Fruit fly (Drosophila melanogaster) whole organism, embryonic: ENCODE measurements around the gene CAHbeta.

ENCODE experiments used
- Antp ChIP-seq: fragments of 200-800 bp; sonication (Bioruptor generic); optimal IDR thresholded peaks from 3 replicates; lab custom pipeline; 2016; ENCODE audit warnings: missing biosample characterization, missing genetic modification characterization
- Atf-2 ChIP-seq: fragments of 200-800 bp; sonication (Bioruptor generic); optimal IDR thresholded peaks from 2 replicates; lab custom pipeline; 2016; ENCODE audit warnings: missing biosample characterization, missing genetic modification characterization
- Bgb ChIP-seq: fragments of 200-800 bp; sonication (Bioruptor generic); IDR thresholded peaks from 2 replicates; pipeline ENCODE4 v1.3.6; 2022; ENCODE audit warnings: missing biosample characterization, missing genetic modification characterization; ENCODE audit not compliant: partially characterized antibody
- CG1024 ChIP-seq: fragments of 200-800 bp; sonication (Bioruptor generic); IDR thresholded peaks from 2 replicates; pipeline ENCODE4 v1.3.6; 2022; ENCODE audit warnings: missing biosample characterization, missing genetic modification characterization
- CG10959 ChIP-seq: fragments of 200-800 bp; sonication (Bioruptor generic); IDR thresholded peaks from 2 replicates; pipeline ENCODE4 v1.3.6; 2022; ENCODE audit warnings: missing biosample characterization, missing genetic modification characterization
- CG11560 ChIP-seq: fragments of 200-800 bp; sonication (Bioruptor generic); IDR thresholded peaks from 3 replicates; pipeline ENCODE4 v1.3.6; 2022; ENCODE audit warnings: missing biosample characterization, missing genetic modification characterization
- CG12219 ChIP-seq: fragments of 200-800 bp; sonication (Bioruptor generic); optimal IDR thresholded peaks from 3 replicates; lab custom pipeline; 2018; ENCODE audit warnings: missing biosample characterization, mild to moderate bottlenecking, missing genetic modification characterization
- CG14710 ChIP-seq: fragments of 200-800 bp; sonication (Bioruptor generic); optimal IDR thresholded peaks from 3 replicates; lab custom pipeline; 2019; ENCODE audit warnings: missing biosample characterization, mild to moderate bottlenecking, missing genetic modification characterization, moderate library complexity
- CG16779 ChIP-seq: fragments of 200-800 bp; sonication (Bioruptor generic); IDR thresholded peaks from 2 replicates; pipeline ENCODE4 v1.3.6; 2022; ENCODE audit warnings: missing biosample characterization, missing genetic modification characterization
- CG16815 ChIP-seq: fragments of 200-800 bp; sonication (Bioruptor generic); optimal IDR thresholded peaks from 3 replicates; lab custom pipeline; 2017; ENCODE audit warnings: missing biosample characterization, mild to moderate bottlenecking, missing genetic modification characterization
- CG18764 ChIP-seq: fragments of 200-800 bp; sonication (Bioruptor generic); optimal IDR thresholded peaks from 3 replicates; lab custom pipeline; 2016; ENCODE audit warnings: missing biosample characterization, missing genetic modification characterization
- CG2120 ChIP-seq: fragments of 200-800 bp; sonication (Bioruptor generic); optimal IDR thresholded peaks from 3 replicates; lab custom pipeline; 2016; ENCODE audit warnings: missing biosample characterization, missing genetic modification characterization
- CG2129 ChIP-seq: fragments of 200-800 bp; sonication (Bioruptor generic); IDR thresholded peaks from 2 replicates; pipeline ENCODE4 v1.3.6; 2022; ENCODE audit warnings: missing biosample characterization, missing genetic modification characterization; ENCODE audit not compliant: partially characterized antibody
- CG2712 ChIP-seq: fragments of 200-800 bp; optimal IDR thresholded peaks from 3 replicates; lab custom pipeline; 2019; ENCODE audit warnings: missing biosample characterization, mild to moderate bottlenecking, missing genetic modification characterization, moderate library complexity
- CG30403 ChIP-seq: fragments of 200-800 bp; sonication (Bioruptor generic); optimal IDR thresholded peaks from 3 replicates; lab custom pipeline; 2016; ENCODE audit warnings: missing biosample characterization, missing genetic modification characterization
- CG34376 ChIP-seq: fragments of 200-800 bp; sonication (Bioruptor generic); optimal IDR thresholded peaks from 2 replicates; lab custom pipeline; 2018; ENCODE audit warnings: missing biosample characterization, mild to moderate bottlenecking, missing genetic modification characterization
- CG6254 ChIP-seq: fragments of 200-800 bp; sonication (Bioruptor generic); optimal IDR thresholded peaks from 3 replicates; lab custom pipeline; 2017; ENCODE audit warnings: mild to moderate bottlenecking, missing biosample characterization, missing genetic modification reagents, missing genetic modification characterization
- CG7987 ChIP-seq: fragments of 200-800 bp; sonication (Bioruptor generic); optimal IDR thresholded peaks from 2 replicates; lab custom pipeline; 2018; ENCODE audit warnings: missing biosample characterization, mild to moderate bottlenecking, missing genetic modification characterization, moderate library complexity
- CG8944 ChIP-seq: fragments of 200-800 bp; sonication (Bioruptor generic); optimal IDR thresholded peaks from 3 replicates; lab custom pipeline; 2016; ENCODE audit warnings: missing biosample characterization, missing genetic modification characterization
- Dek ChIP-seq: fragments of 200-800 bp; sonication (Bioruptor generic); optimal IDR thresholded peaks from 3 replicates; lab custom pipeline; 2019; ENCODE audit warnings: missing biosample characterization, mild to moderate bottlenecking, missing genetic modification characterization, moderate library complexity
- Fer1 ChIP-seq: fragments of 200-800 bp; sonication (Bioruptor generic); optimal IDR thresholded peaks from 2 replicates; lab custom pipeline; 2017; ENCODE audit warnings: missing biosample characterization, mild to moderate bottlenecking, missing genetic modification characterization
- HHEX ChIP-seq: fragments of 200-800 bp; sonication (Bioruptor generic); optimal IDR thresholded peaks from 3 replicates; lab custom pipeline; 2017; ENCODE audit warnings: missing biosample characterization, mild to moderate bottlenecking, missing genetic modification characterization, missing genetic modification reagents
- HmgD ChIP-seq: fragments of 200-800 bp; sonication (Bioruptor generic); optimal IDR thresholded peaks from 3 replicates; lab custom pipeline; 2016; ENCODE audit warnings: missing biosample characterization, missing genetic modification characterization
- Jarid2 ChIP-seq: fragments of 200-800 bp; sonication (Bioruptor generic); optimal IDR thresholded peaks from 3 replicates; lab custom pipeline; 2017; ENCODE audit warnings: mild to moderate bottlenecking, missing biosample characterization, missing genetic modification reagents, missing genetic modification characterization
- Myb ChIP-seq: fragments of 200-800 bp; sonication (Bioruptor generic); optimal IDR thresholded peaks from 2 replicates; lab custom pipeline; 2016; ENCODE audit warnings: missing biosample characterization, missing genetic modification characterization
- Poxn ChIP-seq: fragments of 200-800 bp; sonication (Bioruptor generic); IDR thresholded peaks from 2 replicates; pipeline ENCODE4 v1.3.6; 2022; ENCODE audit warnings: missing biosample characterization, missing genetic modification characterization
- Scr ChIP-seq: fragments of 200-800 bp; sonication (Bioruptor generic); IDR thresholded peaks from 2 replicates; pipeline ENCODE4 v1.3.6; 2022; ENCODE audit warnings: missing biosample characterization, missing genetic modification characterization; ENCODE audit not compliant: partially characterized antibody
- Stat92E ChIP-seq, 3 experiments: fragments of >200 bp in 2 of 3; fragments of 200-800 bp in 1 of 3; sonication (Bioruptor generic) in 1 of 3; optimal IDR thresholded peaks; 2 replicates each; lab custom pipeline; 2017 to 2019; ENCODE audit warnings: missing biosample characterization in 3 of 3, missing genetic modification characterization in 3 of 3, mild to moderate bottlenecking in 1 of 3, moderate library complexity in 1 of 3
- Tbp ChIP-seq: fragments of >200 bp; optimal IDR thresholded peaks from 2 replicates; lab custom pipeline; 2018; ENCODE audit warnings: missing biosample characterization, missing genetic modification characterization
- ac ChIP-seq: fragments of 200-800 bp; sonication (Bioruptor generic); optimal IDR thresholded peaks from 3 replicates; lab custom pipeline; 2017; ENCODE audit warnings: missing biosample characterization, mild to moderate bottlenecking, missing genetic modification characterization
- ase ChIP-seq: fragments of 200-800 bp; sonication (Bioruptor generic); IDR thresholded peaks from 3 replicates; pipeline ENCODE4 v1.3.6; 2022; ENCODE audit warnings: missing biosample characterization, missing genetic modification characterization
- cg ChIP-seq: fragments of 200-800 bp; sonication (Bioruptor generic); optimal IDR thresholded peaks from 3 replicates; lab custom pipeline; 2019; ENCODE audit warnings: missing biosample characterization, mild to moderate bottlenecking, missing genetic modification characterization, moderate library complexity
- danr ChIP-seq: fragments of 200-800 bp; sonication (Bioruptor generic); IDR thresholded peaks from 2 replicates; pipeline ENCODE4 v1.3.6; 2022; ENCODE audit warnings: missing biosample characterization, missing genetic modification characterization
- esg ChIP-seq: fragments of 200-800 bp; sonication (Bioruptor generic); conservative IDR thresholded peaks from 2 replicates; pipeline ENCODE4 v1.3.6; 2022; ENCODE audit warnings: missing biosample characterization, missing genetic modification characterization
- fd3F ChIP-seq: fragments of 200-800 bp; sonication (Bioruptor generic); optimal IDR thresholded peaks from 2 replicates; lab custom pipeline; 2018; ENCODE audit warnings: missing biosample characterization, mild to moderate bottlenecking, missing genetic modification characterization, moderate library complexity
- kah ChIP-seq: fragments of 200-800 bp; sonication (Bioruptor generic); optimal IDR thresholded peaks from 2 replicates; lab custom pipeline; 2018; ENCODE audit warnings: missing biosample characterization, mild to moderate bottlenecking, missing genetic modification characterization
- kay ChIP-seq: fragments of 200-800 bp; sonication (Bioruptor generic); optimal IDR thresholded peaks from 2 replicates; lab custom pipeline; 2016; ENCODE audit warnings: missing biosample characterization, missing genetic modification characterization
- lab ChIP-seq: fragments of 200-800 bp; sonication (Bioruptor generic); optimal IDR thresholded peaks from 3 replicates; lab custom pipeline; 2017; ENCODE audit warnings: missing biosample characterization, missing genetic modification characterization, mild to moderate bottlenecking, moderate library complexity, missing genetic modification reagents
- maf-S ChIP-seq: fragments of 200-800 bp; sonication (Bioruptor generic); optimal IDR thresholded peaks from 2 replicates; lab custom pipeline; 2016; ENCODE audit warnings: missing biosample characterization, missing genetic modification characterization
- nmo ChIP-seq: fragments of 200-800 bp; sonication (Bioruptor generic); optimal IDR thresholded peaks from 2 replicates; lab custom pipeline; 2018; ENCODE audit warnings: missing biosample characterization, mild to moderate bottlenecking, missing genetic modification characterization, moderate library complexity
- pb ChIP-seq: fragments of 200-800 bp; sonication (Bioruptor generic); optimal IDR thresholded peaks from 3 replicates; lab custom pipeline; 2016; ENCODE audit warnings: missing biosample characterization, missing genetic modification characterization
- pho ChIP-seq: fragments of 200-800 bp; sonication (Bioruptor generic); optimal IDR thresholded peaks from 2 replicates; lab custom pipeline; 2016; ENCODE audit warnings: missing biosample characterization, missing genetic modification characterization
- sc ChIP-seq, 3 experiments: fragments of >200 bp in 2 of 3; fragments of 200-800 bp in 1 of 3; sonication (Bioruptor generic) in 1 of 3; optimal IDR thresholded peaks; 2 replicates in 2 of 3; 3 replicates in 1 of 3; lab custom pipeline; 2017; ENCODE audit warnings: mild to moderate bottlenecking in 1 of 3, missing biosample characterization in 1 of 3, missing genetic modification characterization in 1 of 3, missing genetic modification reagents in 1 of 3
- sr ChIP-seq: fragments of 200-800 bp; sonication (Bioruptor generic); IDR thresholded peaks from 3 replicates; pipeline ENCODE4 v1.3.6; 2022; ENCODE audit warnings: missing biosample characterization, missing genetic modification characterization
- tap ChIP-seq: fragments of 200-800 bp; optimal IDR thresholded peaks from 3 replicates; lab custom pipeline; 2019; ENCODE audit warnings: missing biosample characterization, mild to moderate bottlenecking, missing genetic modification characterization, moderate library complexity
- tio ChIP-seq: fragments of 200-800 bp; sonication (Bioruptor generic); optimal IDR thresholded peaks from 2 replicates; lab custom pipeline; 2017; ENCODE audit warnings: missing biosample characterization, missing genetic modification characterization, inconsistent platforms
- usp ChIP-seq: fragments of >200 bp; optimal IDR thresholded peaks from 2 replicates; lab custom pipeline; 2017; ENCODE audit warnings: missing biosample characterization, missing genetic modification characterization
- vvl ChIP-seq: fragments of 200-800 bp; sonication (Bioruptor generic); IDR thresholded peaks from 2 replicates; pipeline ENCODE4 v1.3.6; 2022; ENCODE audit warnings: missing biosample characterization, missing genetic modification characterization
- yki ChIP-seq: fragments of >200 bp; optimal IDR thresholded peaks from 3 replicates; lab custom pipeline; 2018
- z ChIP-seq: fragments of 200-800 bp; sonication (Bioruptor generic); IDR thresholded peaks from 3 replicates; pipeline ENCODE4 v1.3.6; 2022; ENCODE audit warnings: missing biosample characterization, missing genetic modification characterization
- zen2 ChIP-seq: fragments of 200-800 bp; sonication (Bioruptor generic); IDR thresholded peaks from 3 replicates; pipeline ENCODE4 v1.3.6; 2022; ENCODE audit warnings: missing biosample characterization, missing genetic modification characterization; ENCODE audit not compliant: partially characterized antibody

Gene CAHbeta

DNA sequence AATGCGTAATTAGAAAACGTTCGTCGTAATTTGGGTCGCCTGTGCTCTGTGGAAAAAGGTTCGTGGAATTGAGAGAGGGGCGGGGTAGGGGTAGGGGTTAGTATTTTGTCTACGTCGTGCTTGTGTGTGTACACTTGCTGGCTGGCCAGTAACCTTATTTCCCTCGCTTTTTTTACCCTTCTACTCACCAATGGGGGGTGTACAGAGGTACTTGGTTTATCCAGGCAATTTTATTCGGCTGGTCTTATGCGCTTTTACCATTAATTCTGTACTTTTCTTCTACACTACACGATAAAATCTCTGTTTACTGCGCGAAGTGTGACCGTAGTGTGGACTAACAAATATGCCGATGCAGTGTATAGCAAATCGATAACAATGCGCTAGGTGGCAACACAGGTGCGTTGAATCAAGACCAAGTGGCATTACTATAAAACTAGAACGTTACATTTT, 39.1 kb downstream of the CAHbeta start, which contains the start of gene tgo (continued):
- TF ChIP-seq kay (GFP tag; lab: Kevin White, UChicago) (no peak), tap (no peak), CG2129 (no peak), Bgb (peak; percentile 31; the same call in 1 of the 2 replicates), zen2 (no peak), CG6254 (GFP tag; lab: Kevin White, UChicago) (no peak), ac (no peak), cg (peak; percentile 72), CG10959 (no peak), Stat92E (GFP tag; optimal IDR thresholded peaks at IDR 0.05; lab: Kevin White, UChicago) (peak in 1 of 3 experiments; percentile 42), CG16779 (no peak), maf-S (GFP tag; lab: Kevin White, UChicago) (no peak), lab (GFP tag; lab: Kevin White, UChicago) (no peak), fd3F (no peak), sr (GFP tag; lab: Robert Waterston, UW) (no peak), Atf-2 (GFP tag; lab: Kevin White, UChicago) (no peak), HHEX (GFP tag; lab: Kevin White, UChicago) (no peak), CG12219 (GFP tag; lab: Kevin White, UChicago) (no peak), Antp (no peak), usp (GFP tag; lab: Kevin White, UChicago) (no peak), esg (GFP tag; lab: Robert Waterston, UW) (no peak), kah (no peak), Tbp (no peak), tio (GFP tag; lab: Kevin White, UChicago) (no peak), Scr (GFP tag; lab: Robert Waterston, UW) (peak; percentile 52), Myb (GFP tag; lab: Kevin White, UChicago) (peak; percentile 98), CG34376 (GFP tag; lab: Kevin White, UChicago) (peak; percentile 62), Poxn (GFP tag; lab: Robert Waterston, UW) (no peak), sc (optimal IDR thresholded peaks at IDR 0.05; lab: Kevin White, UChicago) (no peak), sc (GFP tag; optimal IDR thresholded peaks at IDR 0.05; lab: Kevin White, UChicago) (no peak), vvl (no peak; the same call in 1 of the 2 replicates), CG18764 (GFP tag; lab: Kevin White, UChicago) (peak; percentile 0), CG1024 (GFP tag; lab: Robert Waterston, UW) (no peak), CG7987 (peak; percentile 7), Jarid2 (GFP tag; lab: Kevin White, UChicago) (no peak), pb (GFP tag; lab: Kevin White, UChicago) (no peak), HmgD (peak; percentile 1), nmo (GFP tag; lab: Kevin White, UChicago) (peak; percentile 52), yki (no peak), Fer1 (peak; percentile 69), Dek (tag; lab: Kevin White, UChicago) (no peak), CG2712 (tag; lab: Kevin White, UChicago) (peak; percentile 46), pho (GFP tag; lab: Kevin White, UChicago) (no peak), CG11560 (tag; lab: Robert Waterston, UW) (no peak), CG30403 (GFP tag; lab: Kevin White, UChicago) (no peak), CG2120 (GFP tag; lab: Kevin White, UChicago) (peak; percentile 4), ase (no peak), danr (GFP tag; lab: Robert Waterston, UW) (no peak), CG14710 (tag; lab: Kevin White, UChicago) (peak; percentile 80), CG8944 (no peak), CG16815 (GFP tag; lab: Kevin White, UChicago) (no peak), z (GFP tag; lab: Robert Waterston, UW) (no peak)
